Worm (Caenorhabditis elegans) whole organism, young adult: ENCODE results near the gene nlp-6.
"Not testable (repeated sequence)": the region's sequence is repeated elsewhere in the genome, so short reads cannot be mapped to it uniquely, and the experiment has no call there.

Experiments
- B0336.3 ChIP-seq: fragments of 200-800 bp; sonication (Bioruptor generic); IDR thresholded peaks from 2 replicates; pipeline ENCODE4 v1.3.6; 2022; ENCODE audit warnings: missing genetic modification characterization, missing compliant biosample characterization
- C06A6.2 ChIP-seq: fragments of 200-800 bp; sonication (Bioruptor generic); conservative IDR thresholded peaks from 2 replicates; pipeline ENCODE4 v1.3.6; 2022; ENCODE audit warnings: missing genetic modification characterization, missing compliant biosample characterization
- C17E4.6 ChIP-seq: fragments of 200-800 bp; sonication (Bioruptor generic); IDR thresholded peaks from 2 replicates; pipeline ENCODE4 v1.3.6; 2022; ENCODE audit warnings: missing genetic modification reagents, missing genetic modification characterization, missing compliant biosample characterization
- F33H1.4 ChIP-seq: fragments of 200-800 bp; sonication (Bioruptor generic); IDR thresholded peaks from 2 replicates; pipeline ENCODE4 v1.3.6; 2022; ENCODE audit warnings: missing genetic modification reagents, missing genetic modification characterization, missing compliant biosample characterization
- F37B4.10 ChIP-seq: fragments of 200-800 bp; sonication (Bioruptor generic); IDR thresholded peaks from 2 replicates; pipeline ENCODE4 v1.3.6; 2022; ENCODE audit warnings: missing genetic modification characterization, missing compliant biosample characterization
- F39B2.1 ChIP-seq: fragments of 200-800 bp; sonication (Bioruptor generic); IDR thresholded peaks from 2 replicates; pipeline ENCODE4 v1.3.6; 2022; ENCODE audit warnings: missing genetic modification reagents, missing genetic modification characterization, missing compliant biosample characterization
- F49E8.2 ChIP-seq: sonication (generic microtip); optimal IDR thresholded peaks from 3 replicates; lab custom pipeline; 2017; ENCODE audit warnings: missing genetic modification characterization, mild to moderate bottlenecking, missing compliant biosample characterization, antibody characterized with exemption, moderate library complexity; ENCODE audit not compliant: insufficient read depth
- F52B5.7 ChIP-seq: sonication (generic microtip); optimal IDR thresholded peaks from 2 replicates; lab custom pipeline; 2016; ENCODE audit warnings: mild to moderate bottlenecking, missing genetic modification characterization, missing compliant biosample characterization
- K12H6.12 ChIP-seq: fragments of 200-800 bp; sonication (Bioruptor generic); optimal IDR thresholded peaks from 2 replicates; lab custom pipeline; 2018; ENCODE audit warnings: mild to moderate bottlenecking, missing genetic modification characterization, missing compliant biosample characterization
- Y53G8AR.9 ChIP-seq: fragments of 200-800 bp; sonication (Bioruptor generic); conservative IDR thresholded peaks from 2 replicates; pipeline ENCODE4 v1.3.6; 2022; ENCODE audit warnings: missing genetic modification reagents, missing genetic modification characterization, missing compliant biosample characterization
- Y67H2A.10 ChIP-seq: fragments of 200-800 bp; sonication (Bioruptor generic); conservative IDR thresholded peaks from 2 replicates; pipeline ENCODE4 v1.3.6; 2022; ENCODE audit warnings: missing genetic modification reagents, missing genetic modification characterization, missing compliant biosample characterization
- Y79H2A.3 ChIP-seq: fragments of 200-800 bp; sonication (Bioruptor generic); conservative IDR thresholded peaks from 2 replicates; pipeline ENCODE4 v1.3.6; 2022; ENCODE audit warnings: missing genetic modification reagents, missing genetic modification characterization, missing compliant biosample characterization
- akir-1 ChIP-seq: fragments of 200-800 bp; sonication (Bioruptor generic); optimal IDR thresholded peaks from 2 replicates; lab custom pipeline; 2018; ENCODE audit warnings: mild to moderate bottlenecking, missing genetic modification characterization, moderate library complexity, missing compliant biosample characterization
- aptf-2 ChIP-seq: fragments of 200-800 bp; sonication (Bioruptor generic); conservative IDR thresholded peaks from 2 replicates; pipeline ENCODE4 v1.3.6; 2022; ENCODE audit warnings: missing genetic modification reagents, missing genetic modification characterization, missing compliant biosample characterization
- aptf-3 ChIP-seq: fragments of 200-800 bp; sonication (Bioruptor generic); IDR thresholded peaks from 2 replicates; pipeline ENCODE4 v1.3.6; 2022; ENCODE audit warnings: missing genetic modification characterization, missing compliant biosample characterization
- athp-1 ChIP-seq: sonication (generic microtip); optimal IDR thresholded peaks from 2 replicates; lab custom pipeline; 2017; ENCODE audit warnings: mild to moderate bottlenecking, missing genetic modification characterization, missing compliant biosample characterization
- attf-6 ChIP-seq: fragments of 200-800 bp; sonication (Bioruptor generic); IDR thresholded peaks from 2 replicates; pipeline ENCODE4 v1.3.6; 2022; ENCODE audit warnings: missing genetic modification reagents, missing genetic modification characterization, missing compliant biosample characterization
- ceh-79 ChIP-seq: sonication (generic microtip); optimal IDR thresholded peaks from 2 replicates; lab custom pipeline; 2017; ENCODE audit warnings: mild to moderate bottlenecking, missing genetic modification characterization, missing compliant biosample characterization
- ceh-91 ChIP-seq: fragments of 200-800 bp; sonication (Bioruptor generic); IDR thresholded peaks from 2 replicates; pipeline ENCODE4 v1.3.6; 2022; ENCODE audit warnings: missing genetic modification reagents, missing genetic modification characterization, missing compliant biosample characterization
- efl-1 ChIP-seq: fragments of 150-350 bp; optimal IDR thresholded peaks from 2 replicates; lab custom pipeline; 2014; ENCODE audit warnings: missing biosample characterization, missing genetic modification reagents, missing genetic modification characterization
- egrh-3 ChIP-seq: fragments of 200-800 bp; sonication (Bioruptor generic); IDR thresholded peaks from 2 replicates; pipeline ENCODE4 v1.3.6; 2022; ENCODE audit warnings: missing genetic modification reagents, missing genetic modification characterization, missing compliant biosample characterization
- ekl-4 ChIP-seq: fragments of 200-800 bp; sonication (Bioruptor generic); IDR thresholded peaks from 2 replicates; pipeline ENCODE4 v1.3.6; 2022; ENCODE audit warnings: missing genetic modification reagents, missing genetic modification characterization, missing compliant biosample characterization
- hlh-12 ChIP-seq: sonication (generic microtip); optimal IDR thresholded peaks from 2 replicates; lab custom pipeline; 2016; ENCODE audit warnings: missing genetic modification characterization, missing compliant biosample characterization
- hmg-1.2 ChIP-seq: fragments of 200-800 bp; sonication (Bioruptor generic); IDR thresholded peaks from 2 replicates; pipeline ENCODE4 v1.3.6; 2022; ENCODE audit warnings: missing genetic modification reagents, missing genetic modification characterization, missing compliant biosample characterization
- let-526 ChIP-seq: fragments of 200-800 bp; sonication (Bioruptor generic); IDR thresholded peaks from 2 replicates; pipeline ENCODE4 v1.3.6; 2022; ENCODE audit warnings: missing genetic modification reagents, missing genetic modification characterization, missing compliant biosample characterization
- let-607 ChIP-seq, 2 experiments: fragments of 200-800 bp in 1 of 2; sonication (Bioruptor generic) in 1 of 2; sonication (generic microtip) in 1 of 2; optimal IDR thresholded peaks; 2 replicates each; lab custom pipeline; 2016 to 2018; ENCODE audit warnings: mild to moderate bottlenecking in 2 of 2, missing compliant biosample characterization in 2 of 2, missing genetic modification characterization in 2 of 2, moderate library complexity in 2 of 2, missing genotype in 1 of 2
- lin-26 ChIP-seq: fragments of 200-800 bp; sonication (Bioruptor generic); IDR thresholded peaks from 2 replicates; pipeline ENCODE4 v1.3.6; 2022; ENCODE audit warnings: missing genetic modification reagents, missing genetic modification characterization, missing compliant biosample characterization
- lin-54 ChIP-seq: fragments of 200-800 bp; sonication (Bioruptor generic); optimal IDR thresholded peaks from 2 replicates; lab custom pipeline; 2018; ENCODE audit warnings: mild to moderate bottlenecking, missing genetic modification characterization, missing compliant biosample characterization
- lir-1 ChIP-seq: fragments of 200-800 bp; sonication (Bioruptor generic); conservative IDR thresholded peaks from 2 replicates; pipeline ENCODE4 v1.3.6; 2022; ENCODE audit warnings: missing genetic modification reagents, missing genetic modification characterization, missing compliant biosample characterization
- nfya-2 ChIP-seq: fragments of 200-800 bp; sonication (Bioruptor generic); IDR thresholded peaks from 2 replicates; pipeline ENCODE4 v1.3.6; 2022; ENCODE audit warnings: missing genetic modification reagents, missing genetic modification characterization, missing compliant biosample characterization
- pbrm-1 ChIP-seq: fragments of 200-800 bp; sonication (Bioruptor generic); IDR thresholded peaks from 2 replicates; pipeline ENCODE4 v1.3.6; 2022; ENCODE audit warnings: missing genetic modification reagents, missing genetic modification characterization, missing compliant biosample characterization
- rec-8 ChIP-seq, 2 experiments: sonication (generic microtip); optimal IDR thresholded peaks; 2 replicates each; lab custom pipeline; 2016; ENCODE audit warnings: mild to moderate bottlenecking in 2 of 2, missing genetic modification characterization in 2 of 2, missing genetic modification reagents in 2 of 2, missing genotype in 2 of 2, missing biosample characterization in 1 of 2, missing compliant biosample characterization in 1 of 2, moderate library complexity in 1 of 2
- snpc-1.1 ChIP-seq: sonication (generic microtip); optimal IDR thresholded peaks from 2 replicates; lab custom pipeline; 2017; ENCODE audit warnings: missing genetic modification characterization, mild to moderate bottlenecking, missing compliant biosample characterization, antibody characterized with exemption, moderate library complexity, missing genotype, missing genetic modification reagents; ENCODE audit not compliant: insufficient read depth
- somi-1 ChIP-seq: fragments of 200-800 bp; sonication (Bioruptor generic); optimal IDR thresholded peaks from 2 replicates; lab custom pipeline; 2018; ENCODE audit warnings: mild to moderate bottlenecking, missing genetic modification characterization, missing compliant biosample characterization
- tlf-1 ChIP-seq: fragments of 200-800 bp; sonication (Bioruptor generic); optimal IDR thresholded peaks from 2 replicates; lab custom pipeline; 2018; ENCODE audit warnings: mild to moderate bottlenecking, missing genetic modification characterization, missing compliant biosample characterization
- unc-62 ChIP-seq: fragments of 150-350 bp; optimal IDR thresholded peaks from 2 replicates; lab custom pipeline; 2014; ENCODE audit warnings: missing biosample characterization, missing genetic modification reagents, missing genetic modification characterization
- xnd-1 ChIP-seq: sonication (generic microtip); optimal IDR thresholded peaks from 2 replicates; lab custom pipeline; 2016; ENCODE audit warnings: missing genotype, missing genetic modification reagents, missing genetic modification characterization, missing compliant biosample characterization
- zfh-2 ChIP-seq: fragments of 200-800 bp; sonication (Bioruptor generic); conservative IDR thresholded peaks from 2 replicates; pipeline ENCODE4 v1.3.6; 2022; ENCODE audit warnings: missing genetic modification reagents, missing genetic modification characterization, missing compliant biosample characterization
- ztf-18 ChIP-seq: sonication (generic microtip); optimal IDR thresholded peaks from 2 replicates; lab custom pipeline; 2016; ENCODE audit warnings: missing genotype, mild to moderate bottlenecking, missing genetic modification characterization, missing compliant biosample characterization

The nlp-6 gene

DNA sequence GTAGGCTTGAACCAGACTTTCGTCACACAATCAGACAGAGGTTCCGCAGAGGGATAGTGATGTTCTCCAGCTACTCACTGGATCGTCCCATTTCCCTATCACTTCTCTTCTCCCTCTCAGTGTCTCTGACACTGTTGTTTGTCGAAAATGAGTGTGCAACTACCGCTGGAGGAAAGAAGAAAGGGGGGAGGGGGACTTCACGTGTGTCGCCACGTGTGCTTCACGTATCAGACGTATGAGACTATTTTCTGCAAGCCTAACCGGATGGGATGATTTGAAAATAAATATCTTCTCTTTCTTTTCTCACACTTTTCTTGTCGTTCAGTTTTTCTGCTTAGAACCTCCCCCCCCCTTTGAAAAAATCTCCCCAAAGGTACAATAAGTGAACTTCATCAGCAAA lies 21.5 kb upstream of the nlp-6 start, which contains the start of gene H18N23.2 (continued):
- TF ChIP-seq F37B4.10 (GFP tag; lab: Robert Waterston, UW) (no peak), B0336.3 (no peak), attf-6 (GFP tag; lab: Robert Waterston, UW) (no peak), somi-1 (peak; percentile 81), Y67H2A.10 (no peak), nfya-2 (no peak), pbrm-1 (GFP tag; lab: Robert Waterston, UW) (no peak), F49E8.2 (tag; lab: Kevin White, UChicago) (no peak), snpc-1.1 (tag; lab: Kevin White, UChicago) (no peak), egrh-3 (GFP tag; lab: Robert Waterston, UW) (no peak)

DNA sequence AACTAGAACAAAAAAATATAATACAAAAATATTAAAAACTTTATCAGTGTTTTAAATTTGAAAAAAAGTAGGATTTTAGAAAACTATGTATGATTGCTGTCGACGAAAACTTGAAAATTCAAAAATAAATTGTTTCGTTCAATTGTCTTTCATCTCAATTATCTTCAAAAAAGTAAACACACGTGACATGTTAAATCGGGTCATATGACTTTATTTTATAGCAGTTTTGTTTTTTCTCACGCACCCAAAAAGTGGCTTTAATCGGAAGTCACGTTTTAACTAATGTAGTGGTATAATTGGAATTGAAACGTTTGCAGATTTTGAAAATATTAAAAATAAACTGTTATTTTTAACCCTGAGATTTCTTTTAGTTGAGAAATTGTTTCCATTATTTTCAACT lies 19.4 kb upstream of the nlp-6 start:
- TF ChIP-seq ceh-79 (tag; lab: Kevin White, UChicago) (no peak), F39B2.1 (GFP tag; lab: Robert Waterston, UW) (no peak), unc-62 (no peak), hmg-1.2 (GFP tag; lab: Robert Waterston, UW) (no peak), zfh-2 (GFP tag; lab: Robert Waterston, UW) (no peak), lin-26 (no peak), hlh-12 (tag; lab: Kevin White, UChicago) (no peak)
- TF ChIP-seq, all 124 proteins: peak for 0

DNA sequence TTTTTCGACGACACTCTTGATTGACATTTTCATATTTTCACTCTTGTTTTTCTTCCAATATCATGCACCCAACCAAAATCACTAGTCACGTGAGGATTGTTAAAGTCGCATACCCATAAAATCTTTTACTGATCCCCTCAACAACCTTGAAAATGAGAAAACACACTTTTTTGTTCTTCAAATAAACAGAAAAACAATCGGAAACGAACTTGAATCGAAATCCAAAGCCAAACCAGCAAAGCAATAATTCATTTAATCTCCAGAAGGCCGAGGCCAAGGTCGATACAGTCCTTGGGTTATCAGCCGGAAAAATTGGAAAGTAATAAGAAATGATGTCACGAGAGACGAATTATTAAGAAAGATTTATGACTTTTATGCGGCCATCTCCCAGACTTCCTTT lies 18.4 kb upstream of the nlp-6 start:
- TF ChIP-seq ztf-18 (tag; lab: Kevin White, UChicago) (no peak), let-526 (GFP tag; lab: Robert Waterston, UW) (no peak), aptf-3 (GFP tag; lab: Robert Waterston, UW) (no peak), Y79H2A.3 (GFP tag; lab: Robert Waterston, UW) (no peak), K12H6.12 (tag; lab: Kevin White, UChicago) (no peak), F39B2.1 (GFP tag; lab: Robert Waterston, UW) (no peak), Y53G8AR.9 (GFP tag; lab: Robert Waterston, UW) (no peak), C06A6.2 (GFP tag; lab: Robert Waterston, UW) (no peak), athp-1 (tag; lab: Kevin White, UChicago) (no peak), ekl-4 (GFP tag; lab: Robert Waterston, UW) (no peak), aptf-2 (GFP tag; lab: Robert Waterston, UW) (no peak)

DNA sequence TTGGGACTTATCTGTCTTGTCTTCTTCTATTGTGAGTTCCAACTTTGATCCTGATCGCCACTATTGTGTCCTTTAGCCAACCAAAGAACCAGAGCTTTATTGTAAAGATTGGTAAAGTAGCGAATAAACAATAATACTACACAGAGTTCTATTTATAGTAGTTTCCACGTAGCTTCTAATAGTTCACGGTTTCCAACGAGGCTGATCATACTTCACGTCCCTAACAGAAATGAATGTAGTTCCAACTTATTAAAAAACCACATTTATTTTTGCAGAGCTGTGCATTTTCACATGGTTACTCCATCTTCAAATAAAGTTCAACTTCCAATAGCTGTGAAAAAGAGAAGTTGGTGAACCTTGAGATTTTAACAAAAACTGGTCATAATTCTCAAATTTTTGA lies 12.9 kb upstream of the nlp-6 start, which contains the start of gene tmem-218:
Gene tmem-218 (plus strand): TSS at position 301 of the 400 bp plus-strand sequence.
- TF ChIP-seq tlf-1 (GFP tag; lab: Kevin White, UChicago); akir-1 (GFP tag; lab: Kevin White, UChicago); lir-1 (GFP tag; lab: Robert Waterston, UW): not testable (repeated sequence)
- TF ChIP-seq, all 124 proteins: peak for 0; not testable (repeated sequence) for 124

DNA sequence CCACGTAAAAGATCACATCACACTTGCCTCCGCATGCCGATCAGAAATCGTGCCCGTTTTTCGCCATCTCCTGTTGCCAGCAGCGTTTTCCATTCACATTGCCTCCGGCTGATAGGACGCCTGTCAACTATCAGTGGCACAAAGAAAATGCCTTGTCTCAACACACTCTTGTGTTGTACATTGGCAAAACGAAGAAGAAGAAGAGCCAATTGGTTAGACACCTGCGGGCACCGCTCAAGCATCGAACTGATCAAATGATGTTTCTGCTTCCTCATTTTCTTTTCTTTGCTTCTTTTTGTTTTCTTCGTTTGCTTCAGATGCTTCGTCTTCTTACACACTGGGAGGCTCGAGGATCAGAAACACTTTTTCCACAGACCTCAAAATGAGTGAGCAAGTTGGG lies 5.0 kb downstream of the nlp-6 start:
- TF ChIP-seq F52B5.7 (tag; lab: Kevin White, UChicago), result no peak
- no peak for TF ChIP-seq F33H1.4
- TF ChIP-seq rec-8 (tag; optimal IDR thresholded peaks at IDR 0.05; lab: Kevin White, UChicago), result no peak
- TF ChIP-seq efl-1 (GFP tag; lab: Kevin White, UChicago), result no peak
- no peak for TF ChIP-seq lin-54 (GFP tag; lab: Kevin White, UChicago)
- TF ChIP-seq xnd-1 (tag; lab: Kevin White, UChicago), result no peak
- TF ChIP-seq C17E4.6 (GFP tag; lab: Robert Waterston, UW), result no peak
- no peak for TF ChIP-seq let-607 (tag; optimal IDR thresholded peaks at IDR 0.05; lab: Kevin White, UChicago)
- TF ChIP-seq lin-26, result no peak
- no peak for TF ChIP-seq ceh-91
